Fruit fly (Drosophila melanogaster) whole organism, embryonic: ENCODE measurements around the gene wda.

ENCODE experiments used
- Ada2b ChIP-seq: fragments of 200-800 bp; sonication (Bioruptor generic); IDR thresholded peaks from 2 replicates; pipeline ENCODE4 v1.3.6; 2022; ENCODE audit warnings: missing biosample characterization, missing genetic modification characterization
- Asciz ChIP-seq: fragments of 200-800 bp; sonication (Bioruptor generic); optimal IDR thresholded peaks from 2 replicates; lab custom pipeline; 2017; ENCODE audit warnings: missing biosample characterization, mild to moderate bottlenecking, missing genetic modification characterization, missing genetic modification reagents
- Atf6 ChIP-seq: fragments of 200-800 bp; sonication (Bioruptor generic); IDR thresholded peaks from 2 replicates; pipeline ENCODE4 v1.3.6; 2022; ENCODE audit warnings: missing biosample characterization, missing genetic modification characterization
- BtbVII ChIP-seq: fragments of 200-800 bp; sonication (Bioruptor generic); optimal IDR thresholded peaks from 3 replicates; lab custom pipeline; 2017; ENCODE audit warnings: missing biosample characterization, mild to moderate bottlenecking, missing genetic modification characterization
- C15 ChIP-seq: fragments of 200-800 bp; sonication (Bioruptor generic); IDR thresholded peaks from 3 replicates; pipeline ENCODE4 v1.3.6; 2022; ENCODE audit warnings: missing biosample characterization, missing genetic modification characterization
- CG10565 ChIP-seq: fragments of 200-800 bp; sonication (Bioruptor generic); optimal IDR thresholded peaks from 3 replicates; lab custom pipeline; 2016; ENCODE audit warnings: missing biosample characterization, mild to moderate bottlenecking, missing genetic modification characterization
- CG11560 ChIP-seq: fragments of 200-800 bp; sonication (Bioruptor generic); IDR thresholded peaks from 3 replicates; pipeline ENCODE4 v1.3.6; 2022; ENCODE audit warnings: missing biosample characterization, missing genetic modification characterization
- CG12104 ChIP-seq: fragments of 200-800 bp; sonication (Bioruptor generic); optimal IDR thresholded peaks from 3 replicates; lab custom pipeline; 2016; ENCODE audit warnings: missing biosample characterization, missing genetic modification characterization
- CG14710 ChIP-seq: fragments of 200-800 bp; sonication (Bioruptor generic); optimal IDR thresholded peaks from 3 replicates; lab custom pipeline; 2019; ENCODE audit warnings: missing biosample characterization, mild to moderate bottlenecking, missing genetic modification characterization, moderate library complexity
- CG14965 ChIP-seq: fragments of 200-800 bp; sonication (Bioruptor generic); optimal IDR thresholded peaks from 2 replicates; lab custom pipeline; 2016; ENCODE audit warnings: missing biosample characterization, missing genetic modification characterization, borderline replicate concordance
- CG1603 ChIP-seq: fragments of 200-800 bp; sonication (Bioruptor generic); optimal IDR thresholded peaks from 2 replicates; lab custom pipeline; 2019; ENCODE audit warnings: missing biosample characterization, mild to moderate bottlenecking, missing genetic modification characterization, moderate library complexity
- CG16815 ChIP-seq: fragments of 200-800 bp; sonication (Bioruptor generic); optimal IDR thresholded peaks from 3 replicates; lab custom pipeline; 2017; ENCODE audit warnings: missing biosample characterization, mild to moderate bottlenecking, missing genetic modification characterization
- CG18619 ChIP-seq: fragments of 200-800 bp; sonication (Bioruptor generic); optimal IDR thresholded peaks from 3 replicates; lab custom pipeline; 2017; ENCODE audit warnings: missing biosample characterization, mild to moderate bottlenecking, missing genetic modification characterization
- CG3281 ChIP-seq: fragments of 200-800 bp; sonication (Bioruptor generic); optimal IDR thresholded peaks from 3 replicates; lab custom pipeline; 2017; ENCODE audit warnings: missing biosample characterization, mild to moderate bottlenecking, missing genetic modification characterization
- CG34224 ChIP-seq: fragments of 200-800 bp; sonication (Bioruptor generic); IDR thresholded peaks from 3 replicates; pipeline ENCODE4 v1.3.6; 2022; ENCODE audit warnings: missing biosample characterization, missing genetic modification characterization; ENCODE audit not compliant: partially characterized antibody
- CG34376 ChIP-seq: fragments of 200-800 bp; sonication (Bioruptor generic); optimal IDR thresholded peaks from 2 replicates; lab custom pipeline; 2018; ENCODE audit warnings: missing biosample characterization, mild to moderate bottlenecking, missing genetic modification characterization
- CG34422 ChIP-seq: fragments of 200-800 bp; sonication (Bioruptor generic); IDR thresholded peaks from 3 replicates; pipeline ENCODE4 v1.3.6; 2022; ENCODE audit warnings: missing biosample characterization, missing genetic modification characterization
- CG3995 ChIP-seq: fragments of 200-800 bp; sonication (Bioruptor generic); optimal IDR thresholded peaks from 3 replicates; lab custom pipeline; 2016; ENCODE audit warnings: missing biosample characterization, missing genetic modification characterization
- CG4360 ChIP-seq: fragments of 200-800 bp; sonication (Bioruptor generic); IDR thresholded peaks from 2 replicates; pipeline ENCODE4 v1.3.6; 2022; ENCODE audit warnings: missing biosample characterization, missing genetic modification characterization
- CG4854 ChIP-seq: fragments of 200-800 bp; sonication (Bioruptor generic); optimal IDR thresholded peaks from 2 replicates; lab custom pipeline; 2016; ENCODE audit warnings: missing biosample characterization, missing genetic modification characterization, inconsistent platforms
- CG7556 ChIP-seq: fragments of 200-800 bp; sonication (Bioruptor generic); optimal IDR thresholded peaks from 2 replicates; lab custom pipeline; 2017; ENCODE audit warnings: missing biosample characterization, mild to moderate bottlenecking, missing genetic modification characterization
- CG7786 ChIP-seq: fragments of 200-800 bp; sonication (Bioruptor generic); optimal IDR thresholded peaks from 2 replicates; lab custom pipeline; 2016; ENCODE audit warnings: missing biosample characterization, missing genetic modification characterization
- CG8359 ChIP-seq: fragments of 200-800 bp; sonication (Bioruptor generic); optimal IDR thresholded peaks from 2 replicates; lab custom pipeline; 2017; ENCODE audit warnings: missing biosample characterization, mild to moderate bottlenecking, missing genetic modification characterization, borderline replicate concordance
- CG8944 ChIP-seq: fragments of 200-800 bp; sonication (Bioruptor generic); optimal IDR thresholded peaks from 3 replicates; lab custom pipeline; 2016; ENCODE audit warnings: missing biosample characterization, missing genetic modification characterization
- Eip74EF ChIP-seq, 2 experiments: fragments of 200-800 bp in 1 of 2; fragments of >200 bp in 1 of 2; sonication (Bioruptor generic) in 1 of 2; optimal IDR thresholded peaks; 2 replicates each; lab custom pipeline; 2017 to 2019; ENCODE audit warnings: missing biosample characterization in 2 of 2, missing genetic modification characterization in 2 of 2, mild to moderate bottlenecking in 1 of 2, moderate library complexity in 1 of 2
- Fer3 ChIP-seq: fragments of 200-800 bp; sonication (Bioruptor generic); optimal IDR thresholded peaks from 2 replicates; lab custom pipeline; 2018; ENCODE audit warnings: missing biosample characterization, mild to moderate bottlenecking, missing genetic modification characterization, moderate library complexity
- HLH3B ChIP-seq: fragments of 200-800 bp; sonication (Bioruptor generic); IDR thresholded peaks from 2 replicates; pipeline ENCODE4 v1.3.6; 2022; ENCODE audit warnings: missing biosample characterization, missing genetic modification characterization
- HLH54F ChIP-seq: fragments of 200-800 bp; sonication (Bioruptor generic); optimal IDR thresholded peaks from 3 replicates; lab custom pipeline; 2016; ENCODE audit warnings: missing biosample characterization, missing genetic modification characterization
- Hr3 ChIP-seq: fragments of 200-800 bp; sonication (Bioruptor generic); optimal IDR thresholded peaks from 3 replicates; lab custom pipeline; 2016; ENCODE audit warnings: missing biosample characterization, missing genetic modification characterization
- Hr78 ChIP-seq, 2 experiments: fragments of 200-800 bp in 1 of 2; fragments of >200 bp in 1 of 2; sonication (Bioruptor generic) in 1 of 2; optimal IDR thresholded peaks; 2 replicates each; lab custom pipeline; 2017 to 2019; ENCODE audit warnings: missing biosample characterization in 2 of 2, missing genetic modification characterization in 2 of 2, mild to moderate bottlenecking in 1 of 2, moderate library complexity in 1 of 2
- NFAT ChIP-seq: fragments of 200-800 bp; sonication (Bioruptor generic); IDR thresholded peaks from 2 replicates; pipeline ENCODE4 v1.3.6; 2022; ENCODE audit warnings: missing biosample characterization, missing genetic modification characterization
- Neu2 ChIP-seq: fragments of 200-800 bp; sonication (Bioruptor generic); optimal IDR thresholded peaks from 3 replicates; lab custom pipeline; 2016; ENCODE audit warnings: missing biosample characterization, missing genetic modification characterization, borderline replicate concordance
- Oaz ChIP-seq: fragments of 200-800 bp; sonication (Bioruptor generic); IDR thresholded peaks from 2 replicates; pipeline ENCODE4 v1.3.6; 2022; ENCODE audit warnings: missing biosample characterization, missing genetic modification characterization
- Poxn ChIP-seq: fragments of 200-800 bp; sonication (Bioruptor generic); IDR thresholded peaks from 2 replicates; pipeline ENCODE4 v1.3.6; 2022; ENCODE audit warnings: missing biosample characterization, missing genetic modification characterization
- Ptx1 ChIP-seq: fragments of 200-800 bp; sonication (Bioruptor generic); IDR thresholded peaks from 2 replicates; pipeline ENCODE4 v1.3.6; 2022; ENCODE audit warnings: missing biosample characterization, missing genetic modification characterization
- Scr ChIP-seq: fragments of 200-800 bp; sonication (Bioruptor generic); IDR thresholded peaks from 2 replicates; pipeline ENCODE4 v1.3.6; 2022; ENCODE audit warnings: missing biosample characterization, missing genetic modification characterization; ENCODE audit not compliant: partially characterized antibody
- Spps ChIP-seq: fragments of 200-800 bp; sonication (Bioruptor generic); optimal IDR thresholded peaks from 2 replicates; lab custom pipeline; 2018; ENCODE audit warnings: missing biosample characterization, mild to moderate bottlenecking, missing genetic modification characterization
- ab ChIP-seq: fragments of 200-800 bp; sonication (Bioruptor generic); optimal IDR thresholded peaks from 2 replicates; lab custom pipeline; 2016; ENCODE audit warnings: missing biosample characterization, missing genetic modification characterization
- az2 ChIP-seq: fragments of 200-800 bp; sonication (Bioruptor generic); optimal IDR thresholded peaks from 3 replicates; lab custom pipeline; 2016; ENCODE audit warnings: missing biosample characterization, missing genetic modification characterization
- btn ChIP-seq: fragments of 200-800 bp; sonication (Bioruptor generic); optimal IDR thresholded peaks from 2 replicates; lab custom pipeline; 2016; ENCODE audit warnings: missing biosample characterization, missing genetic modification characterization
- croc ChIP-seq: fragments of 200-800 bp; sonication (Bioruptor generic); conservative IDR thresholded peaks from 3 replicates; pipeline ENCODE4 v1.3.6; 2022; ENCODE audit warnings: missing biosample characterization, missing genetic modification characterization
- en ChIP-seq: fragments of 200-800 bp; sonication (Bioruptor generic); optimal IDR thresholded peaks from 2 replicates; lab custom pipeline; 2016; ENCODE audit warnings: missing biosample characterization, missing genetic modification characterization
- gcm2 ChIP-seq: fragments of 200-800 bp; sonication (Bioruptor generic); optimal IDR thresholded peaks from 2 replicates; lab custom pipeline; 2016; ENCODE audit warnings: missing biosample characterization, missing genetic modification characterization
- oc ChIP-seq: fragments of 200-800 bp; sonication (Bioruptor generic); optimal IDR thresholded peaks from 2 replicates; lab custom pipeline; 2018; ENCODE audit warnings: missing biosample characterization, mild to moderate bottlenecking, missing genetic modification characterization, moderate library complexity
- phol ChIP-seq: fragments of 200-800 bp; sonication (Bioruptor generic); optimal IDR thresholded peaks from 3 replicates; lab custom pipeline; 2018; ENCODE audit warnings: missing biosample characterization, mild to moderate bottlenecking, missing genetic modification characterization, moderate library complexity
- pros ChIP-seq: fragments of 200-800 bp; sonication (Bioruptor generic); optimal IDR thresholded peaks from 3 replicates; lab custom pipeline; 2019; ENCODE audit warnings: missing biosample characterization, mild to moderate bottlenecking, missing genetic modification characterization, moderate library complexity
- trh ChIP-seq: fragments of 200-800 bp; sonication (Bioruptor generic); optimal IDR thresholded peaks from 2 replicates; lab custom pipeline; 2016; ENCODE audit warnings: missing biosample characterization, missing genetic modification characterization
- tx ChIP-seq: fragments of 200-800 bp; sonication (Bioruptor generic); optimal IDR thresholded peaks from 2 replicates; lab custom pipeline; 2016; ENCODE audit warnings: missing biosample characterization, missing genetic modification characterization
- zf30C ChIP-seq: fragments of 200-800 bp; sonication (Bioruptor generic); optimal IDR thresholded peaks from 3 replicates; lab custom pipeline; 2018; ENCODE audit warnings: missing biosample characterization, mild to moderate bottlenecking, missing genetic modification characterization
- zfh1 ChIP-seq: fragments of 200-800 bp; sonication (Bioruptor generic); IDR thresholded peaks from 3 replicates; pipeline ENCODE4 v1.3.6; 2022; ENCODE audit warnings: missing biosample characterization, missing genetic modification characterization

Gene wda

dm6 chr3R:23280806-23281257, 22.9 kb upstream of the wda start, which contains the start of the genes orb and Cdc16 (continued):
- TF ChIP-seq ab (GFP tag; lab: Kevin White, UChicago) (no peak), Ptx1 (GFP tag; lab: Robert Waterston, UW) (peak; percentile 95), zf30C (GFP tag; lab: Kevin White, UChicago) (peak; percentile 97), CG8359 (GFP tag; lab: Kevin White, UChicago) (peak; percentile 43), btn (GFP tag; lab: Kevin White, UChicago) (no peak), CG3281 (GFP tag; lab: Kevin White, UChicago) (peak; percentile 90), oc (tag; lab: Kevin White, UChicago) (peak; percentile 91), Eip74EF (GFP tag; optimal IDR thresholded peaks at IDR 0.05; lab: Kevin White, UChicago) (peak in 1 of 2 experiments; percentile 84), CG14710 (tag; lab: Kevin White, UChicago) (peak; percentile 91), CG3995 (GFP tag; lab: Kevin White, UChicago) (peak; percentile 31), Poxn (GFP tag; lab: Robert Waterston, UW) (0 out of 2 replicates have a peak, but pooled peaks have one; percentile 44), CG11560 (tag; lab: Robert Waterston, UW) (peak; percentile 61; the same call in 2 of the 3 replicates), pros (peak; percentile 13), BtbVII (GFP tag; lab: Kevin White, UChicago) (peak; percentile 88), zfh1 (GFP tag; lab: Robert Waterston, UW) (peak; percentile 93), croc (GFP tag; lab: Robert Waterston, UW) (peak; percentile 64), Ada2b (GFP tag; lab: Robert Waterston, UW) (peak; percentile 91), trh (GFP tag; lab: Kevin White, UChicago) (peak; percentile 86), Atf6 (GFP tag; lab: Robert Waterston, UW) (peak; percentile 91), CG34422 (GFP tag; lab: Robert Waterston, UW) (peak; percentile 96), Asciz (GFP tag; lab: Kevin White, UChicago) (peak; percentile 82), CG18619 (GFP tag; lab: Kevin White, UChicago) (peak; percentile 81), CG4360 (GFP tag; lab: Robert Waterston, UW) (peak; percentile 42), CG16815 (GFP tag; lab: Kevin White, UChicago) (peak; percentile 76), tx (GFP tag; lab: Kevin White, UChicago) (peak; percentile 65), Hr78 (GFP tag; optimal IDR thresholded peaks at IDR 0.05; lab: Kevin White, UChicago) (no peak), Scr (no peak), CG14965 (GFP tag; lab: Kevin White, UChicago) (no peak), gcm2 (GFP tag; lab: Kevin White, UChicago) (peak; percentile 52), HLH54F (peak; percentile 66), Hr3 (GFP tag; lab: Kevin White, UChicago) (peak; percentile 92), CG10565 (GFP tag; lab: Kevin White, UChicago) (no peak), Spps (tag; lab: Kevin White, UChicago) (peak; percentile 90), CG7556 (GFP tag; lab: Kevin White, UChicago) (peak; percentile 91), CG4854 (GFP tag; lab: Kevin White, UChicago) (peak; percentile 80), CG12104 (GFP tag; lab: Kevin White, UChicago) (peak; percentile 65), phol (tag; lab: Kevin White, UChicago) (peak; percentile 92), CG34224 (GFP tag; lab: Robert Waterston, UW) (no peak), en (peak; percentile 34), Neu2 (GFP tag; lab: Kevin White, UChicago) (no peak), CG1603 (tag; lab: Kevin White, UChicago) (peak; percentile 78), CG7786 (GFP tag; lab: Kevin White, UChicago) (peak; percentile 51), az2 (GFP tag; lab: Kevin White, UChicago) (peak; percentile 94), C15 (GFP tag; lab: Robert Waterston, UW) (peak; percentile 84), Fer3 (tag; lab: Kevin White, UChicago) (peak; percentile 95), HLH3B (GFP tag; lab: Robert Waterston, UW) (peak; percentile 93), CG8944 (GFP tag; lab: Kevin White, UChicago) (peak; percentile 68), NFAT (GFP tag; lab: Robert Waterston, UW) (peak; percentile 94), Oaz (GFP tag; lab: Robert Waterston, UW) (peak; percentile 78), CG34376 (peak; percentile 80)
